Worm (Caenorhabditis elegans): ENCODE results near the gene angl-1.
A peak's percentile ranks its signal among the peaks of the same experiment; 100 is the strongest.
"Not testable (repeated sequence)": the region's sequence is repeated elsewhere in the genome, so short reads cannot be mapped to it uniquely, and the experiment has no call there.

angl-1 gene

ce11 chrV:2625360-2625759 is 27.5 kb upstream of the angl-1 start, which contains the start of gene sknr-1:
TSS of gene sknr-1 (minus strand) at chrV:2625460.
- TF ChIP-seq nfya-1 (tag; optimal IDR thresholded peaks at IDR 0.05; ENCODE audit: insufficient read depth); lsy-12 (tag; optimal IDR thresholded peaks at IDR 0.05); snpc-4 (tag; optimal IDR thresholded peaks at IDR 0.05): not testable (repeated sequence)

- TF ChIP-seq pha-4 (tag; optimal IDR thresholded peaks at IDR 0.05) (peak; percentile 69), hmg-11 (tag; optimal IDR thresholded peaks at IDR 0.05) (peak; percentile 64), elt-1 (tag; optimal IDR thresholded peaks at IDR 0.05) (no peak), lin-39 (tag; optimal IDR thresholded peaks at IDR 0.05) (peak; percentile 57), R02D3.7 (tag; optimal IDR thresholded peaks at IDR 0.05) (peak; percentile 32), nfya-1 (tag; optimal IDR thresholded peaks at IDR 0.05; ENCODE audit: insufficient read depth) (peak; percentile 77), ceh-28 (tag; optimal IDR thresholded peaks at IDR 0.05) (peak; percentile 6), lsy-12 (tag; optimal IDR thresholded peaks at IDR 0.05) (peak; percentile 72), eor-1 (tag; optimal IDR thresholded peaks at IDR 0.05) (no peak), lin-15B (tag; optimal IDR thresholded peaks at IDR 0.05) (peak; percentile 72), elt-2 (tag; optimal IDR thresholded peaks at IDR 0.05) (peak; percentile 24), nhr-77 (tag; optimal IDR thresholded peaks at IDR 0.05) (peak; percentile 51), nhr-23 (tag; optimal IDR thresholded peaks at IDR 0.05) (peak; percentile 74), nhr-43 (tag; optimal IDR thresholded peaks at IDR 0.05; ENCODE audit: poor library complexity, severe bottlenecking) (peak; percentile 93), pqm-1 (tag; optimal IDR thresholded peaks at IDR 0.05) (peak; percentile 17), snpc-4 (tag; optimal IDR thresholded peaks at IDR 0.05) (peak; percentile 59), egl-5 (tag; optimal IDR thresholded peaks at IDR 0.05) (no peak), nhr-12 (tag; optimal IDR thresholded peaks at IDR 0.05) (no peak), nhr-25 (tag; optimal IDR thresholded peaks at IDR 0.05) (peak; percentile 7)
Measured at ce11 chrV:2638545-2638944, 14.3 kb upstream of the angl-1 start, which contains the start of gene W02H5.19. TSS of gene W02H5.19 (plus strand) at chrV:2638890.

ce11 chrV:2639035-2639434 is 13.8 kb upstream of the angl-1 start, which contains the start of gene W02H5.2:
TSS of gene W02H5.2 (plus strand) at chrV:2639335.
- TF ChIP-seq ceh-9 (tag; optimal IDR thresholded peaks at IDR 0.05) (no peak), fkh-2 (tag; optimal IDR thresholded peaks at IDR 0.05) (no peak), nhr-43 (tag; optimal IDR thresholded peaks at IDR 0.05; ENCODE audit: poor library complexity, severe bottlenecking) (no peak), nhr-28 (tag; optimal IDR thresholded peaks at IDR 0.05) (no peak), nhr-25 (tag; optimal IDR thresholded peaks at IDR 0.05) (no peak), ceh-82 (tag; optimal IDR thresholded peaks at IDR 0.05) (no peak), mml-1 (tag; optimal IDR thresholded peaks at IDR 0.05) (no peak), elt-3 (tag; optimal IDR thresholded peaks at IDR 0.05) (no peak), elt-2 (tag; optimal IDR thresholded peaks at IDR 0.05) (no peak)

- TF ChIP-seq ztf-11 (tag; optimal IDR thresholded peaks at IDR 0.05) (no peak), ceh-82 (tag; optimal IDR thresholded peaks at IDR 0.05) (no peak), elt-1 (tag; optimal IDR thresholded peaks at IDR 0.05) (no peak), nhr-43 (tag; optimal IDR thresholded peaks at IDR 0.05; ENCODE audit: poor library complexity, severe bottlenecking) (no peak), fos-1 (tag; optimal IDR thresholded peaks at IDR 0.05) (no peak), fkh-10 (GFP tag; optimal IDR thresholded peaks at IDR 0.05) (no peak), daf-12 (tag; optimal IDR thresholded peaks at IDR 0.05) (no peak), sea-2 (GFP tag; optimal IDR thresholded peaks at IDR 0.05) (no peak), egl-27 (tag; optimal IDR thresholded peaks at IDR 0.05) (no peak), aly-2 (tag; optimal IDR thresholded peaks at IDR 0.05) (no peak)
Measured at ce11 chrV:2639506-2639905, 13.4 kb upstream of the angl-1 start.

- TF ChIP-seq elt-1 (tag; optimal IDR thresholded peaks at IDR 0.05) (no peak), jun-1 (tag; optimal IDR thresholded peaks at IDR 0.05) (no peak), pqm-1 (tag; optimal IDR thresholded peaks at IDR 0.05) (no peak), mdl-1 (tag; optimal IDR thresholded peaks at IDR 0.05) (no peak), aly-2 (tag; optimal IDR thresholded peaks at IDR 0.05) (no peak), ama-1 (optimal IDR thresholded peaks at IDR 0.05) (no peak), nhr-11 (tag; optimal IDR thresholded peaks at IDR 0.05) (no peak), tbx-2 (tag; optimal IDR thresholded peaks at IDR 0.05) (no peak), hmg-11 (tag; optimal IDR thresholded peaks at IDR 0.05) (no peak), ceh-9 (tag; optimal IDR thresholded peaks at IDR 0.05) (no peak), ceh-82 (tag; optimal IDR thresholded peaks at IDR 0.05) (no peak), lsy-12 (tag; optimal IDR thresholded peaks at IDR 0.05) (no peak), daf-12 (tag; optimal IDR thresholded peaks at IDR 0.05) (no peak)
Measured at ce11 chrV:2646067-2646466, 6.8 kb upstream of the angl-1 start.

Data from whole organism, L3 larva.